Worm (Caenorhabditis elegans): ENCODE measurements around the gene F13E9.12.

ce11 chrIV:10851833-10852232 is 22.6 kb downstream of the F13E9.12 start, which contains the start of gene T11G6.4:
- TF ChIP-seq aly-2 (tag; optimal IDR thresholded peaks at IDR 0.05), result no peak
- no peak for TF ChIP-seq gmeb-1 (tag; optimal IDR thresholded peaks at IDR 0.05)
- no peak for TF ChIP-seq ceh-16 (tag; optimal IDR thresholded peaks at IDR 0.05)
- no peak for TF ChIP-seq elt-1 (tag; optimal IDR thresholded peaks at IDR 0.05)
- TF ChIP-seq unc-39 (tag; optimal IDR thresholded peaks at IDR 0.05), result no peak
- no peak for TF ChIP-seq F13H6.1 (tag; optimal IDR thresholded peaks at IDR 0.05)
- TF ChIP-seq ZK546.5 (tag; optimal IDR thresholded peaks at IDR 0.05), result no peak
- TF ChIP-seq sem-4 (tag; optimal IDR thresholded peaks at IDR 0.05), result no peak
